Fruit fly (Drosophila melanogaster): ENCODE measurements around the gene CG5391.

Gene CG5391

DNA sequence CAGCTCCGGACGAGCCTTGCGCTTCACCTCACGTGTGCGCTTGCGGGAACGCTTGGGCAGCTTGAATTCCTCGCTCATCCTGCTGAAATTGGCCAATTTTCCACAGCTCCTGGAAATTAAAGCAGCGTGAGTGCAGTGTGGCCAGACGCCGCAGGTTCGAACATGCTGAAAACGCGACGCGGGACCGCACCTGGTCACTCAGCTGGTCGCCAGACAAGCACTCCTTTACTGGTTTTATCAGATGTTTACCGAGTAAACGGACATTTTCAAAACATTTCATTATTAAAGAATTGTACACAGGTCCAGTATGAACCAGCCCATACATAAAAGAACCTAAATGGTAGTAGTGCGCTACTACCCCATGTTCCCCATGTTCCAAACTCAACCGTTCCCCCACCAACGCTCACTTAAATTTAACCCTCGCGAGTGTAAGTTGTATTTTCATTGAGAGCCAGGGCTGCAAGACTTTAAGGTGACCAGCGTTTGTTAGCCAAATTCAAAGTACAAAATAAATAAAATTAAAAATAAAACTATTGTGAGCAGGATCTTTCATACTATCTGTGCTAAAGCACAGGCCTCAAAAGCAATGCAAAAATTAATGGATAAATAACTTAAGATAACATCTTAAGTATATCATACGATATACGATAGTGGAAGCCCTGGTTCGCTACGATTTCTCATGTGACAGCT, 28.4 kb upstream of the CG5391 start, which contains the start of the genes JMJD6, CG7071 and Muted (continued):
- peak; percentile 77 for TF ChIP-seq exex (tag; optimal IDR thresholded peaks at IDR 0.05)
- peak; percentile 97 for TF ChIP-seq lilli (GFP tag; optimal IDR thresholded peaks at IDR 0.05)
- peak; percentile 52 for TF ChIP-seq ac (GFP tag; optimal IDR thresholded peaks at IDR 0.05)
- peak; percentile 50 to 86 for TF ChIP-seq crp (GFP tag; optimal IDR thresholded peaks at IDR 0.05)
- peak; percentile 73 for TF ChIP-seq sd (tag; optimal IDR thresholded peaks at IDR 0.05)
- TF ChIP-seq BtbVII (GFP tag; optimal IDR thresholded peaks at IDR 0.05): peak; percentile 85
- TF ChIP-seq CG10543 (GFP tag; optimal IDR thresholded peaks at IDR 0.05): peak; percentile 94
- TF ChIP-seq TFAM (GFP tag; optimal IDR thresholded peaks at IDR 0.05): no peak
- TF ChIP-seq CG6272 (GFP tag; IDR thresholded peaks at IDR 0.05): peak; percentile 89
- TF ChIP-seq hb (GFP tag; IDR thresholded peaks at IDR 0.05; ENCODE audit: partially characterized antibody): peak; percentile 74; the same call in 2 of the 3 replicates
- TF ChIP-seq fu2 (GFP tag; optimal IDR thresholded peaks at IDR 0.05): peak; percentile 85
- peak; percentile 83 for TF ChIP-seq CG30431 (GFP tag; optimal IDR thresholded peaks at IDR 0.05)
- no peak for TF ChIP-seq fru (optimal IDR thresholded peaks at IDR 0.05)
- peak; percentile 56 for TF ChIP-seq Sry-β (GFP tag; optimal IDR thresholded peaks at IDR 0.05)
- TF ChIP-seq CG3281 (GFP tag; optimal IDR thresholded peaks at IDR 0.05): peak; percentile 92
- TF ChIP-seq lola (GFP tag; optimal IDR thresholded peaks at IDR 0.05): peak in 1 of 3 experiments; percentile 88
- TF ChIP-seq CG12769 (tag; optimal IDR thresholded peaks at IDR 0.05): peak; percentile 74
- peak; percentile 82 to 92 for TF ChIP-seq chif (GFP tag; optimal IDR thresholded peaks at IDR 0.05)
- TF ChIP-seq bsh (GFP tag; optimal IDR thresholded peaks at IDR 0.05): peak in 1 of 2 experiments; percentile 91
- TF ChIP-seq MESR4 (GFP tag; optimal IDR thresholded peaks at IDR 0.05): peak; percentile 76
- TF ChIP-seq CG31224 (GFP tag; IDR thresholded peaks at IDR 0.05): peak; percentile 80
- peak; percentile 39 for TF ChIP-seq CG6854 (GFP tag; optimal IDR thresholded peaks at IDR 0.05)
- TF ChIP-seq HLH3B (GFP tag; IDR thresholded peaks at IDR 0.05): peak; percentile 92
- TF ChIP-seq onecut (GFP tag; IDR thresholded peaks at IDR 0.05): peak; percentile 72
- TF ChIP-seq slou (GFP tag; optimal IDR thresholded peaks at IDR 0.05): peak; percentile 88
- peak; percentile 91 for TF ChIP-seq CG11247 (GFP tag; IDR thresholded peaks at IDR 0.05)
- peak; percentile 88 for TF ChIP-seq Oaz (GFP tag; IDR thresholded peaks at IDR 0.05)
- TF ChIP-seq chn (GFP tag; optimal IDR thresholded peaks at IDR 0.05): peak; percentile 93
- peak; percentile 87 for TF ChIP-seq ap (GFP tag; IDR thresholded peaks at IDR 0.05)
- TF ChIP-seq CG2889 (GFP tag; IDR thresholded peaks at IDR 0.05): peak; percentile 90
- TF ChIP-seq Dll (GFP tag; IDR thresholded peaks at IDR 0.05; ENCODE audit: partially characterized antibody): peak; percentile 95
- TF ChIP-seq mirr (GFP tag; optimal IDR thresholded peaks at IDR 0.05): peak; percentile 75
- TF ChIP-seq Med (GFP tag): peak; percentile 98
- peak; percentile 84 for TF ChIP-seq CG11085 (GFP tag; IDR thresholded peaks at IDR 0.05)
- TF ChIP-seq fd102C (GFP tag; optimal IDR thresholded peaks at IDR 0.05): peak; percentile 45
- TF ChIP-seq CG11456 (GFP tag; IDR thresholded peaks at IDR 0.05): peak; percentile 93
- peak; percentile 91 for TF ChIP-seq CG12299 (tag; optimal IDR thresholded peaks at IDR 0.05)
- no peak for TF ChIP-seq CG15479 (GFP tag; optimal IDR thresholded peaks at IDR 0.05)
- peak; percentile 85 for TF ChIP-seq CG7839 (tag; optimal IDR thresholded peaks at IDR 0.05)
- peak; percentile 94 for TF ChIP-seq CG32532 (GFP tag; IDR thresholded peaks at IDR 0.05)
- TF ChIP-seq CG12219 (GFP tag; optimal IDR thresholded peaks at IDR 0.05): peak; percentile 71
- peak; percentile 83 for TF ChIP-seq grau (tag; optimal IDR thresholded peaks at IDR 0.05)
- peak; percentile 63 for TF ChIP-seq CG8281 (tag; optimal IDR thresholded peaks at IDR 0.05)
- TF ChIP-seq insv (GFP tag; optimal IDR thresholded peaks at IDR 0.05): peak in 1 of 2 experiments; percentile 75
- peak; percentile 77 for TF ChIP-seq Asciz (GFP tag; optimal IDR thresholded peaks at IDR 0.05)
- peak; percentile 92 for TF ChIP-seq al (GFP tag; IDR thresholded peaks at IDR 0.05)
- TF ChIP-seq ftz-f1 (GFP tag; optimal IDR thresholded peaks at IDR 0.05): peak; percentile 74
- TF ChIP-seq tap (tag; optimal IDR thresholded peaks at IDR 0.05): peak; percentile 67
- peak; percentile 85 for TF ChIP-seq CG18011 (GFP tag; optimal IDR thresholded peaks at IDR 0.05)

Measured in whole organism, embryonic.